Worm (Caenorhabditis elegans) whole organism, L2 larva: ENCODE data around the gene eif-3.D.

Experiments used
- C34F6.9 ChIP-seq: fragments of 150-350 bp; optimal IDR thresholded peaks from 2 replicates; lab custom pipeline; 2014; ENCODE audit warnings: missing biosample characterization, missing genetic modification characterization
- ZK546.5 ChIP-seq: sonication (generic microtip); optimal IDR thresholded peaks from 2 replicates; lab custom pipeline; 2017; ENCODE audit warnings: missing biosample characterization, missing genetic modification characterization
- blmp-1 ChIP-seq: sonication (generic microtip); optimal IDR thresholded peaks from 2 replicates; lab custom pipeline; 2017; ENCODE audit warnings: missing genetic modification characterization, mild to moderate bottlenecking, missing compliant biosample characterization, antibody characterized with exemption, moderate library complexity; ENCODE audit not compliant: insufficient read depth
- crh-2 ChIP-seq: sonication (generic microtip); optimal IDR thresholded peaks from 2 replicates; lab custom pipeline; 2017; ENCODE audit warnings: missing biosample characterization, missing genetic modification characterization
- fos-1 ChIP-seq: fragments of 150-350 bp; optimal IDR thresholded peaks from 2 replicates; lab custom pipeline; 2014; ENCODE audit warnings: missing biosample characterization, missing genetic modification characterization
- lin-11 ChIP-seq: fragments of 150-350 bp; sonication (generic microtip); optimal IDR thresholded peaks from 2 replicates; lab custom pipeline; 2014; ENCODE audit warnings: missing biosample characterization, missing genetic modification characterization, inconsistent platforms, mixed read lengths
- lin-13 ChIP-seq: fragments of 150-350 bp; optimal IDR thresholded peaks from 2 replicates; lab custom pipeline; 2014; ENCODE audit warnings: missing biosample characterization, missing genetic modification reagents, missing genetic modification characterization
- lin-39 ChIP-seq: fragments of 150-350 bp; optimal IDR thresholded peaks from 2 replicates; lab custom pipeline; 2014; ENCODE audit warnings: missing biosample characterization, missing genetic modification reagents, missing genetic modification characterization
- lsy-2 ChIP-seq, 2 experiments: fragments of 150-350 bp in 1 of 2; sonication (generic microtip) in 1 of 2; optimal IDR thresholded peaks; 2 replicates each; lab custom pipeline; 2014 to 2017; ENCODE audit warnings: missing biosample characterization in 2 of 2, missing genetic modification characterization in 2 of 2
- mab-5 ChIP-seq: fragments of 150-350 bp; optimal IDR thresholded peaks from 2 replicates; lab custom pipeline; 2014; ENCODE audit warnings: missing biosample characterization, missing genetic modification characterization
- mdl-1 ChIP-seq, 2 experiments: fragments of 150-350 bp in 1 of 2; sonication (generic microtip) in 1 of 2; optimal IDR thresholded peaks; 2 replicates each; lab custom pipeline; 2017; ENCODE audit warnings: missing biosample characterization in 2 of 2, missing genetic modification characterization in 2 of 2
- nhr-10 ChIP-seq: sonication (generic microtip); optimal IDR thresholded peaks from 2 replicates; lab custom pipeline; 2017; ENCODE audit warnings: missing biosample characterization, missing genetic modification characterization
- nhr-11 ChIP-seq: fragments of 150-350 bp; optimal IDR thresholded peaks from 2 replicates; lab custom pipeline; 2014; ENCODE audit warnings: missing biosample characterization, missing genetic modification characterization
- nhr-12 ChIP-seq: fragments of 150-350 bp; optimal IDR thresholded peaks from 2 replicates; lab custom pipeline; 2014; ENCODE audit warnings: missing biosample characterization, missing genetic modification characterization
- nhr-129 ChIP-seq: fragments of 150-350 bp; optimal IDR thresholded peaks from 2 replicates; lab custom pipeline; 2014; ENCODE audit warnings: missing biosample characterization, missing genetic modification characterization
- nhr-21 ChIP-seq: fragments of 150-350 bp; optimal IDR thresholded peaks from 2 replicates; lab custom pipeline; 2014; ENCODE audit warnings: missing biosample characterization, missing genetic modification characterization
- nhr-25 ChIP-seq: fragments of 150-350 bp; sonication (generic microtip); optimal IDR thresholded peaks from 3 replicates; lab custom pipeline; 2014; ENCODE audit warnings: missing biosample characterization, missing genetic modification characterization
- nhr-77 ChIP-seq: fragments of 150-350 bp; optimal IDR thresholded peaks from 2 replicates; lab custom pipeline; 2014; ENCODE audit warnings: missing biosample characterization, missing genetic modification characterization
- peb-1 ChIP-seq: fragments of 150-350 bp; optimal IDR thresholded peaks from 2 replicates; lab custom pipeline; 2014; ENCODE audit warnings: missing biosample characterization, missing genetic modification characterization
- sem-4 ChIP-seq: fragments of 150-350 bp; optimal IDR thresholded peaks from 2 replicates; lab custom pipeline; 2014; ENCODE audit warnings: missing biosample characterization, missing genetic modification reagents, missing genetic modification characterization
- skn-1 ChIP-seq: sonication (generic microtip); optimal IDR thresholded peaks from 2 replicates; lab custom pipeline; 2017; ENCODE audit warnings: missing biosample characterization, missing genetic modification characterization
- sma-3 ChIP-seq: sonication (generic microtip); optimal IDR thresholded peaks from 2 replicates; lab custom pipeline; 2016; ENCODE audit warnings: missing genetic modification reagents, missing genetic modification characterization, missing compliant biosample characterization
- sma-9 ChIP-seq, 2 experiments: fragments of 150-350 bp in 1 of 2; sonication (generic microtip) in 1 of 2; optimal IDR thresholded peaks; 2 replicates each; lab custom pipeline; 2014 to 2016; ENCODE audit warnings: missing genetic modification characterization in 2 of 2, mild to moderate bottlenecking in 1 of 2, missing biosample characterization in 1 of 2, missing compliant biosample characterization in 1 of 2, missing genetic modification reagents in 1 of 2, moderate library complexity in 1 of 2
- snpc-4 ChIP-seq: fragments of 150-350 bp; optimal IDR thresholded peaks from 2 replicates; lab custom pipeline; 2014; ENCODE audit warnings: missing biosample characterization, missing genetic modification characterization
- unc-55 ChIP-seq: fragments of 150-350 bp; sonication (generic microtip); optimal IDR thresholded peaks from 3 replicates; lab custom pipeline; 2014; ENCODE audit warnings: missing biosample characterization, missing genetic modification reagents, missing genetic modification characterization
- unc-62 ChIP-seq: fragments of 150-350 bp; optimal IDR thresholded peaks from 2 replicates; lab custom pipeline; 2014; ENCODE audit warnings: missing biosample characterization, missing genetic modification reagents, missing genetic modification characterization
- zag-1 ChIP-seq: fragments of 150-350 bp; optimal IDR thresholded peaks from 2 replicates; lab custom pipeline; 2014; ENCODE audit warnings: missing biosample characterization, missing genetic modification characterization
- ztf-4 ChIP-seq: fragments of 150-350 bp; optimal IDR thresholded peaks from 2 replicates; lab custom pipeline; 2014; ENCODE audit warnings: missing biosample characterization, missing genetic modification characterization

The eif-3.D gene

ce11 chrIII:8923240-8923734 is 48.1 kb downstream of the eif-3.D start, which contains the start of gene glb-1:
Gene glb-1 (minus strand): TSS chrIII:8923290.
- TF ChIP-seq nhr-25 (tag; lab: Kevin White, UChicago) (peak; percentile 65), nhr-129 (tag; lab: Kevin White, UChicago) (peak; percentile 4), peb-1 (tag; lab: Kevin White, UChicago) (no peak)

ce11 chrIII:8922061-8922460 is 49.3 kb downstream of the eif-3.D start:
- TF ChIP-seq lin-13 (GFP tag; lab: Kevin White, UChicago) (peak; percentile 18), nhr-129 (tag; lab: Kevin White, UChicago) (peak; percentile 54), mdl-1 (tag; optimal IDR thresholded peaks at IDR 0.05; lab: Kevin White, UChicago) (peak in 1 of 2 experiments; percentile 57), peb-1 (tag; lab: Kevin White, UChicago) (no peak), nhr-21 (tag; lab: Kevin White, UChicago) (no peak), sma-9 (GFP tag; optimal IDR thresholded peaks at IDR 0.05; lab: Kevin White, UChicago) (peak; percentile 39), sma-9 (tag; optimal IDR thresholded peaks at IDR 0.05; lab: Kevin White, UChicago) (no peak), C34F6.9 (peak; percentile 11), lsy-2 (tag; optimal IDR thresholded peaks at IDR 0.05; lab: Kevin White, UChicago) (peak in 1 of 2 experiments; percentile 27), ztf-4 (tag; lab: Kevin White, UChicago) (peak; percentile 65), sem-4 (tag; lab: Kevin White, UChicago) (no peak), lin-11 (tag; lab: Kevin White, UChicago) (no peak), crh-2 (tag; lab: Kevin White, UChicago) (peak; percentile 37), fos-1 (tag; lab: Kevin White, UChicago) (no peak), nhr-25 (tag; lab: Kevin White, UChicago) (peak; percentile 37), zag-1 (tag; lab: Kevin White, UChicago) (no peak), lin-39 (tag; lab: Kevin White, UChicago) (no peak), sma-3 (GFP tag; lab: Kevin White, UChicago) (no peak), mab-5 (tag; lab: Kevin White, UChicago) (no peak), snpc-4 (tag; lab: Kevin White, UChicago) (no peak)

ce11 chrIII:8919784-8920183 is 51.6 kb downstream of the eif-3.D start, which contains the start of gene ZK637.15:
Gene ZK637.15 (plus strand): TSS chrIII:8920084.
- TF ChIP-seq unc-55 (GFP tag; lab: Kevin White, UChicago) = no peak
- no peak for TF ChIP-seq ztf-4 (tag; lab: Kevin White, UChicago)
- TF ChIP-seq nhr-12 = no peak
- TF ChIP-seq nhr-77 (tag; lab: Kevin White, UChicago) = no peak
- TF ChIP-seq lsy-2 (tag; optimal IDR thresholded peaks at IDR 0.05; lab: Kevin White, UChicago) = no peak
- no peak for TF ChIP-seq fos-1 (tag; lab: Kevin White, UChicago)
- TF ChIP-seq nhr-21 (tag; lab: Kevin White, UChicago) = no peak
- TF ChIP-seq blmp-1 = no peak
- no peak for TF ChIP-seq nhr-11
- TF ChIP-seq unc-62 (GFP tag; lab: Kevin White, UChicago) = no peak
- no peak for TF ChIP-seq nhr-10 (tag; lab: Kevin White, UChicago)
- no peak for TF ChIP-seq nhr-129 (tag; lab: Kevin White, UChicago)
- TF ChIP-seq sma-9 (GFP tag; optimal IDR thresholded peaks at IDR 0.05; lab: Kevin White, UChicago) = no peak
- TF ChIP-seq sma-9 (tag; optimal IDR thresholded peaks at IDR 0.05; lab: Kevin White, UChicago) = no peak
- TF ChIP-seq lin-11 (tag; lab: Kevin White, UChicago) = no peak
- TF ChIP-seq ZK546.5 (tag; lab: Kevin White, UChicago) = no peak
- no peak for TF ChIP-seq crh-2 (tag; lab: Kevin White, UChicago)
- TF ChIP-seq skn-1 (tag; lab: Kevin White, UChicago) = no peak
